Fruit fly (Drosophila melanogaster) whole organism, embryonic: ENCODE results near the gene cic.

ENCODE experiments used
- Atf3 ChIP-seq: fragments of 200-800 bp; sonication (Bioruptor generic); optimal IDR thresholded peaks from 3 replicates; lab custom pipeline; 2016; ENCODE audit warnings: missing biosample characterization, missing genetic modification characterization
- Bgb ChIP-seq: fragments of 200-800 bp; sonication (Bioruptor generic); IDR thresholded peaks from 2 replicates; pipeline ENCODE4 v1.3.6; 2022; ENCODE audit warnings: missing biosample characterization, missing genetic modification characterization; ENCODE audit not compliant: partially characterized antibody
- Bteb2 ChIP-seq: fragments of 200-800 bp; sonication (Bioruptor generic); optimal IDR thresholded peaks from 2 replicates; lab custom pipeline; 2016; ENCODE audit warnings: missing biosample characterization, missing genetic modification characterization
- CG10147 ChIP-seq: fragments of 200-800 bp; sonication (Bioruptor generic); optimal IDR thresholded peaks from 2 replicates; lab custom pipeline; 2019; ENCODE audit warnings: missing biosample characterization, mild to moderate bottlenecking, missing genetic modification characterization, moderate library complexity
- CG10209 ChIP-seq: fragments of 200-800 bp; sonication (Bioruptor generic); optimal IDR thresholded peaks from 3 replicates; lab custom pipeline; 2017; ENCODE audit warnings: missing biosample characterization, mild to moderate bottlenecking, missing genetic modification characterization, missing genetic modification reagents
- CG1024 ChIP-seq: fragments of 200-800 bp; sonication (Bioruptor generic); IDR thresholded peaks from 2 replicates; pipeline ENCODE4 v1.3.6; 2022; ENCODE audit warnings: missing biosample characterization, missing genetic modification characterization
- CG11247 ChIP-seq: fragments of 200-800 bp; sonication (Bioruptor generic); IDR thresholded peaks from 2 replicates; pipeline ENCODE4 v1.3.6; 2022; ENCODE audit warnings: missing biosample characterization, missing genetic modification characterization
- CG12071 ChIP-seq: fragments of 200-800 bp; sonication (Bioruptor generic); optimal IDR thresholded peaks from 3 replicates; lab custom pipeline; 2018; ENCODE audit warnings: missing biosample characterization, mild to moderate bottlenecking, missing genetic modification characterization
- CG13775 ChIP-seq: fragments of 200-800 bp; sonication (Bioruptor generic); optimal IDR thresholded peaks from 3 replicates; lab custom pipeline; 2017; ENCODE audit warnings: missing biosample characterization, mild to moderate bottlenecking, missing genetic modification characterization
- CG14860 ChIP-seq: fragments of 200-800 bp; sonication (Bioruptor generic); IDR thresholded peaks from 3 replicates; pipeline ENCODE4 v1.3.6; 2022; ENCODE audit warnings: missing biosample characterization, missing genetic modification characterization; ENCODE audit not compliant: partially characterized antibody
- CG16779 ChIP-seq: fragments of 200-800 bp; sonication (Bioruptor generic); IDR thresholded peaks from 2 replicates; pipeline ENCODE4 v1.3.6; 2022; ENCODE audit warnings: missing biosample characterization, missing genetic modification characterization
- CG16815 ChIP-seq: fragments of 200-800 bp; sonication (Bioruptor generic); optimal IDR thresholded peaks from 3 replicates; lab custom pipeline; 2017; ENCODE audit warnings: missing biosample characterization, mild to moderate bottlenecking, missing genetic modification characterization
- CG18476 ChIP-seq: fragments of 200-800 bp; sonication (Bioruptor generic); optimal IDR thresholded peaks from 2 replicates; lab custom pipeline; 2016; ENCODE audit warnings: missing biosample characterization, mild to moderate bottlenecking, missing genetic modification characterization
- CG18599 ChIP-seq: fragments of 200-800 bp; sonication (Bioruptor generic); optimal IDR thresholded peaks from 3 replicates; lab custom pipeline; 2017; ENCODE audit warnings: missing biosample characterization, missing genetic modification characterization, mild to moderate bottlenecking, moderate library complexity, missing genetic modification reagents
- CG2712 ChIP-seq: fragments of 200-800 bp; optimal IDR thresholded peaks from 3 replicates; lab custom pipeline; 2019; ENCODE audit warnings: missing biosample characterization, mild to moderate bottlenecking, missing genetic modification characterization, moderate library complexity
- CG3065 ChIP-seq: fragments of 200-800 bp; sonication (Bioruptor generic); optimal IDR thresholded peaks from 2 replicates; lab custom pipeline; 2016; ENCODE audit warnings: missing biosample characterization, missing genetic modification characterization
- CG34422 ChIP-seq: fragments of 200-800 bp; sonication (Bioruptor generic); IDR thresholded peaks from 3 replicates; pipeline ENCODE4 v1.3.6; 2022; ENCODE audit warnings: missing biosample characterization, missing genetic modification characterization
- CG4617 ChIP-seq: fragments of 200-800 bp; sonication (Bioruptor generic); optimal IDR thresholded peaks from 3 replicates; lab custom pipeline; 2016; ENCODE audit warnings: missing biosample characterization, missing genetic modification characterization, borderline replicate concordance
- CG4707 ChIP-seq: fragments of 200-800 bp; sonication (Bioruptor generic); optimal IDR thresholded peaks from 2 replicates; lab custom pipeline; 2018; ENCODE audit warnings: missing biosample characterization, mild to moderate bottlenecking, missing genetic modification characterization, moderate library complexity
- CG9609 ChIP-seq: fragments of 200-800 bp; sonication (Bioruptor generic); optimal IDR thresholded peaks from 3 replicates; lab custom pipeline; 2016; ENCODE audit warnings: missing biosample characterization, missing genetic modification characterization
- Dbx ChIP-seq: fragments of 200-800 bp; sonication (Bioruptor generic); IDR thresholded peaks from 3 replicates; pipeline ENCODE4 v1.3.6; 2022; ENCODE audit warnings: missing biosample characterization, missing genetic modification characterization
- Deaf1 ChIP-seq: fragments of 200-800 bp; optimal IDR thresholded peaks from 3 replicates; lab custom pipeline; 2019; ENCODE audit warnings: missing biosample characterization, mild to moderate bottlenecking, missing genetic modification characterization, moderate library complexity
- Dek ChIP-seq: fragments of 200-800 bp; sonication (Bioruptor generic); optimal IDR thresholded peaks from 3 replicates; lab custom pipeline; 2019; ENCODE audit warnings: missing biosample characterization, mild to moderate bottlenecking, missing genetic modification characterization, moderate library complexity
- Dref ChIP-seq: fragments of 200-800 bp; sonication (Bioruptor generic); IDR thresholded peaks from 2 replicates; pipeline ENCODE4 v1.3.6; 2022; ENCODE audit warnings: missing biosample characterization, missing genetic modification characterization
- Hr39 ChIP-seq: fragments of >200 bp; optimal IDR thresholded peaks from 2 replicates; lab custom pipeline; 2017
- Jarid2 ChIP-seq: fragments of 200-800 bp; sonication (Bioruptor generic); optimal IDR thresholded peaks from 3 replicates; lab custom pipeline; 2017; ENCODE audit warnings: mild to moderate bottlenecking, missing biosample characterization, missing genetic modification reagents, missing genetic modification characterization
- Trl ChIP-seq, 3 experiments: fragments of >200 bp in 2 of 3; fragments of 200-800 bp in 1 of 3; sonication (Bioruptor generic) in 1 of 3; optimal IDR thresholded peaks; 2 replicates in 1 of 3; 3 replicates in 2 of 3; lab custom pipeline; 2016 to 2017; ENCODE audit warnings: missing biosample characterization in 1 of 3, missing genetic modification characterization in 1 of 3
- abd-A ChIP-seq: fragments of 200-800 bp; sonication (Bioruptor generic); optimal IDR thresholded peaks from 3 replicates; lab custom pipeline; 2019; ENCODE audit warnings: missing biosample characterization, mild to moderate bottlenecking, missing genetic modification characterization, moderate library complexity
- amos ChIP-seq: fragments of 200-800 bp; sonication (Bioruptor generic); IDR thresholded peaks from 2 replicates; pipeline ENCODE4 v1.3.6; 2022; ENCODE audit warnings: missing biosample characterization, missing genetic modification characterization; ENCODE audit not compliant: partially characterized antibody
- bbx ChIP-seq: fragments of 200-800 bp; sonication (Bioruptor generic); IDR thresholded peaks from 2 replicates; pipeline ENCODE4 v1.3.6; 2022; ENCODE audit warnings: missing biosample characterization, missing genetic modification characterization; ENCODE audit not compliant: partially characterized antibody
- cg ChIP-seq: fragments of 200-800 bp; sonication (Bioruptor generic); optimal IDR thresholded peaks from 3 replicates; lab custom pipeline; 2019; ENCODE audit warnings: missing biosample characterization, mild to moderate bottlenecking, missing genetic modification characterization, moderate library complexity
- corto ChIP-seq: fragments of 200-800 bp; sonication (Bioruptor generic); optimal IDR thresholded peaks from 2 replicates; lab custom pipeline; 2016; ENCODE audit warnings: missing biosample characterization, mild to moderate bottlenecking, missing genetic modification characterization, moderate library complexity
- crp ChIP-seq, 2 experiments: fragments of 200-800 bp; sonication (Bioruptor generic); optimal IDR thresholded peaks; 2 replicates in 1 of 2; 3 replicates in 1 of 2; lab custom pipeline; 2017; ENCODE audit warnings: missing biosample characterization in 2 of 2, missing genetic modification characterization in 2 of 2, mild to moderate bottlenecking in 1 of 2, moderate library complexity in 1 of 2
- danr ChIP-seq: fragments of 200-800 bp; sonication (Bioruptor generic); IDR thresholded peaks from 2 replicates; pipeline ENCODE4 v1.3.6; 2022; ENCODE audit warnings: missing biosample characterization, missing genetic modification characterization
- dmrt11E ChIP-seq: fragments of 200-800 bp; sonication (Bioruptor generic); optimal IDR thresholded peaks from 3 replicates; lab custom pipeline; 2018; ENCODE audit warnings: missing biosample characterization, mild to moderate bottlenecking, missing genetic modification characterization, moderate library complexity
- h ChIP-seq: fragments of >200 bp; optimal IDR thresholded peaks from 2 replicates; lab custom pipeline; 2017
- inv ChIP-seq: fragments of 200-800 bp; sonication (Bioruptor generic); IDR thresholded peaks from 2 replicates; pipeline ENCODE4 v1.3.6; 2022; ENCODE audit warnings: missing biosample characterization, missing genetic modification characterization; ENCODE audit not compliant: partially characterized antibody
- jumu ChIP-seq: fragments of 200-800 bp; sonication (Bioruptor generic); optimal IDR thresholded peaks from 3 replicates; lab custom pipeline; 2016; ENCODE audit warnings: missing biosample characterization, missing genetic modification characterization
- klu ChIP-seq: fragments of 200-800 bp; sonication (Bioruptor generic); IDR thresholded peaks from 2 replicates; pipeline ENCODE4 v1.3.6; 2022; ENCODE audit warnings: missing biosample characterization, missing genetic modification characterization
- prd ChIP-seq, 3 experiments: fragments of >200 bp in 2 of 3; fragments of 200-800 bp in 1 of 3; sonication (Bioruptor generic) in 1 of 3; optimal IDR thresholded peaks in 2 of 3; IDR thresholded peaks in 1 of 3; 2 replicates in 2 of 3; 3 replicates in 1 of 3; pipeline versions ENCODE4 v1.3.6 to Lab custom; 2017 to 2022; ENCODE audit warnings: missing biosample characterization in 1 of 3, missing genetic modification characterization in 1 of 3
- sqz ChIP-seq: fragments of 200-800 bp; sonication (Bioruptor generic); optimal IDR thresholded peaks from 3 replicates; lab custom pipeline; 2018; ENCODE audit warnings: missing biosample characterization, mild to moderate bottlenecking, missing genetic modification characterization
- tll ChIP-seq, 2 experiments: fragments of 200-800 bp in 1 of 2; fragments of >200 bp in 1 of 2; sonication (Bioruptor generic) in 1 of 2; optimal IDR thresholded peaks; 2 replicates each; lab custom pipeline; 2017 to 2019; ENCODE audit warnings: missing biosample characterization in 2 of 2, missing genetic modification characterization in 2 of 2, mild to moderate bottlenecking in 1 of 2, moderate library complexity in 1 of 2
- wor ChIP-seq: fragments of 200-800 bp; sonication (Bioruptor generic); IDR thresholded peaks from 2 replicates; pipeline ENCODE4 v1.3.6; 2022; ENCODE audit warnings: missing biosample characterization, missing genetic modification characterization

cic gene

dm6 chr3R:20252443-20252913 is at the start of gene cic (continued):
- no peak for TF ChIP-seq CG10209 (GFP tag; lab: Kevin White, UChicago)
- TF ChIP-seq dmrt11E (tag; lab: Kevin White, UChicago), result no peak
- peak; percentile 52 for TF ChIP-seq Bgb (GFP tag; lab: Robert Waterston, UW)
- TF ChIP-seq, all 482 proteins: peak for 81

- TF ChIP-seq crp (GFP tag; optimal IDR thresholded peaks at IDR 0.05; lab: Kevin White, UChicago), result peak in 1 of 2 experiments; percentile 24
- TF ChIP-seq abd-A (tag; lab: Kevin White, UChicago), result peak; percentile 42
- peak; percentile 85 for TF ChIP-seq CG16779 (GFP tag; lab: Robert Waterston, UW)
- 0 out of 3 replicates have a peak, but pooled peaks have one; percentile 23 for TF ChIP-seq Dbx
- TF ChIP-seq CG34422 (GFP tag; lab: Robert Waterston, UW), result 0 out of 3 replicates have a peak, but pooled peaks have one; percentile 45
- TF ChIP-seq amos, result peak; percentile 12; the same call in 1 of the 2 replicates
- TF ChIP-seq Bgb (GFP tag; lab: Robert Waterston, UW), result peak; percentile 35; the same call in 1 of the 2 replicates
- TF ChIP-seq CG18599, result peak; percentile 12
- peak; percentile 51 to 89 for TF ChIP-seq Trl (optimal IDR thresholded peaks at IDR 0.05; lab: Kevin White, UChicago)
- TF ChIP-seq Trl (GFP tag; optimal IDR thresholded peaks at IDR 0.05; lab: Kevin White, UChicago), result no peak
- peak; percentile 68 for TF ChIP-seq Jarid2 (GFP tag; lab: Kevin White, UChicago)
- TF ChIP-seq cg (GFP tag; lab: Kevin White, UChicago), result peak; percentile 26
- peak; percentile 81 for TF ChIP-seq Deaf1 (tag; lab: Kevin White, UChicago)
- TF ChIP-seq CG4707 (GFP tag; lab: Kevin White, UChicago), result no peak
- no peak for TF ChIP-seq wor
- no peak for TF ChIP-seq Bteb2
Measured at dm6 chr3R:20204478-20205030, 48.0 kb upstream of the cic start, which contains the start of gene Nlg4. TSS of gene Nlg4 (plus strand) at chr3R:20204809.

- no peak for TF ChIP-seq Atf3 (GFP tag; lab: Kevin White, UChicago)
- TF ChIP-seq CG9609 (GFP tag; lab: Kevin White, UChicago), result no peak
- no peak for TF ChIP-seq wor
- TF ChIP-seq CG10147 (GFP tag; lab: Kevin White, UChicago), result no peak
- TF ChIP-seq CG2712 (tag; lab: Kevin White, UChicago), result no peak
- no peak for TF ChIP-seq Trl (optimal IDR thresholded peaks at IDR 0.05; lab: Kevin White, UChicago)
- no peak for TF ChIP-seq Trl (GFP tag; optimal IDR thresholded peaks at IDR 0.05; lab: Kevin White, UChicago)
- no peak for TF ChIP-seq jumu (GFP tag; lab: Kevin White, UChicago)
- no peak for TF ChIP-seq CG13775 (GFP tag; lab: Kevin White, UChicago)
- TF ChIP-seq CG11247 (GFP tag; lab: Robert Waterston, UW), result no peak
- TF ChIP-seq CG3065 (GFP tag; lab: Kevin White, UChicago), result no peak
- no peak for TF ChIP-seq Dek
Measured at dm6 chr3R:20209691-20210090, 42.9 kb upstream of the cic start, which contains the start of gene CG17199. TSS of gene CG17199 (minus strand) at chr3R:20209791.

- no peak for TF ChIP-seq inv (GFP tag; lab: Robert Waterston, UW)
- TF ChIP-seq Dek, result no peak
- no peak for TF ChIP-seq danr (GFP tag; lab: Robert Waterston, UW)
- TF ChIP-seq Dref (GFP tag; lab: Robert Waterston, UW), result 0 out of 2 replicates have a peak, but pooled peaks have one; percentile 18
- 0 out of 2 replicates have a peak, but pooled peaks have one; percentile 29 for TF ChIP-seq klu
- TF ChIP-seq CG1024 (GFP tag; lab: Robert Waterston, UW), result no peak
- TF ChIP-seq Dbx, result no peak
- TF ChIP-seq prd (optimal IDR thresholded peaks at IDR 0.05; lab: Kevin White, UChicago), result no peak
- TF ChIP-seq prd (GFP tag; IDR thresholded peaks at IDR 0.05; lab: Robert Waterston, UW), result no peak
- peak; percentile 45 for TF ChIP-seq Hr39 (lab: Kevin White, UChicago)
- no peak for TF ChIP-seq CG12071 (GFP tag; lab: Kevin White, UChicago)
- no peak for TF ChIP-seq tll (GFP tag; optimal IDR thresholded peaks at IDR 0.05; lab: Kevin White, UChicago)
- TF ChIP-seq CG14860, result no peak
- no peak for TF ChIP-seq bbx
- no peak for TF ChIP-seq h
- TF ChIP-seq CG18476 (GFP tag; lab: Kevin White, UChicago), result no peak
- TF ChIP-seq CG16815 (GFP tag; lab: Kevin White, UChicago), result no peak
- TF ChIP-seq CG4617 (GFP tag; lab: Kevin White, UChicago), result no peak
- no peak for TF ChIP-seq corto (GFP tag; lab: Kevin White, UChicago)
- no peak for TF ChIP-seq sqz (GFP tag; lab: Kevin White, UChicago)
Measured at dm6 chr3R:20227548-20227947, 25.0 kb upstream of the cic start.
